Fruit fly (Drosophila melanogaster) whole organism, embryonic: ENCODE data around the gene CG8907.
A peak's percentile ranks its signal among the peaks of the same experiment; 100 is the strongest.

Experiments
- ATbp ChIP-seq: fragments of 200-800 bp; sonication (Bioruptor generic); optimal IDR thresholded peaks from 2 replicates; lab custom pipeline; 2017; ENCODE audit warnings: missing biosample characterization, mild to moderate bottlenecking, missing genetic modification characterization, missing genetic modification reagents
- Atf3 ChIP-seq: fragments of 200-800 bp; sonication (Bioruptor generic); optimal IDR thresholded peaks from 3 replicates; lab custom pipeline; 2016; ENCODE audit warnings: missing biosample characterization, missing genetic modification characterization
- Bteb2 ChIP-seq: fragments of 200-800 bp; sonication (Bioruptor generic); optimal IDR thresholded peaks from 2 replicates; lab custom pipeline; 2016; ENCODE audit warnings: missing biosample characterization, missing genetic modification characterization
- CG10267 ChIP-seq: fragments of 200-800 bp; sonication (Bioruptor generic); optimal IDR thresholded peaks from 2 replicates; lab custom pipeline; 2018; ENCODE audit warnings: missing biosample characterization, mild to moderate bottlenecking, missing genetic modification characterization, moderate library complexity
- CG10543 ChIP-seq: fragments of 200-800 bp; sonication (Bioruptor generic); optimal IDR thresholded peaks from 3 replicates; lab custom pipeline; 2017; ENCODE audit warnings: missing biosample characterization, mild to moderate bottlenecking, missing genetic modification characterization, moderate library complexity
- CG10654 ChIP-seq: fragments of 200-800 bp; sonication (Bioruptor generic); optimal IDR thresholded peaks from 2 replicates; lab custom pipeline; 2016; ENCODE audit warnings: missing biosample characterization, missing genetic modification characterization
- CG10979 ChIP-seq: fragments of 200-800 bp; sonication (Bioruptor generic); optimal IDR thresholded peaks from 2 replicates; lab custom pipeline; 2018; ENCODE audit warnings: missing biosample characterization, mild to moderate bottlenecking, missing genetic modification characterization, moderate library complexity
- CG11560 ChIP-seq: fragments of 200-800 bp; sonication (Bioruptor generic); IDR thresholded peaks from 3 replicates; pipeline ENCODE4 v1.3.6; 2022; ENCODE audit warnings: missing biosample characterization, missing genetic modification characterization
- CG13296 ChIP-seq: fragments of 200-800 bp; sonication (Bioruptor generic); optimal IDR thresholded peaks from 3 replicates; lab custom pipeline; 2018; ENCODE audit warnings: missing biosample characterization, mild to moderate bottlenecking, missing genetic modification characterization
- CG13894 ChIP-seq: fragments of 200-800 bp; sonication (Bioruptor generic); optimal IDR thresholded peaks from 3 replicates; lab custom pipeline; 2018; ENCODE audit warnings: missing biosample characterization, mild to moderate bottlenecking, missing genetic modification characterization, moderate library complexity
- CG14050 ChIP-seq: fragments of 200-800 bp; sonication (Bioruptor generic); IDR thresholded peaks from 3 replicates; pipeline ENCODE4 v1.3.6; 2022; ENCODE audit warnings: missing biosample characterization, missing genetic modification characterization
- CG14441 ChIP-seq: fragments of 200-800 bp; sonication (Bioruptor generic); IDR thresholded peaks from 2 replicates; pipeline ENCODE4 v1.3.6; 2022; ENCODE audit warnings: missing biosample characterization, missing genetic modification characterization
- CG1529 ChIP-seq: fragments of 200-800 bp; sonication (Bioruptor generic); optimal IDR thresholded peaks from 3 replicates; lab custom pipeline; 2018; ENCODE audit warnings: missing biosample characterization, missing genetic modification characterization
- CG1602 ChIP-seq: fragments of 200-800 bp; sonication (Bioruptor generic); optimal IDR thresholded peaks from 3 replicates; lab custom pipeline; 2016; ENCODE audit warnings: missing biosample characterization, missing genetic modification characterization
- CG17829 ChIP-seq: fragments of 200-800 bp; optimal IDR thresholded peaks from 2 replicates; lab custom pipeline; 2019; ENCODE audit warnings: missing biosample characterization, mild to moderate bottlenecking, missing genetic modification characterization, moderate library complexity
- CG18011 ChIP-seq: fragments of 200-800 bp; sonication (Bioruptor generic); optimal IDR thresholded peaks from 2 replicates; lab custom pipeline; 2017; ENCODE audit warnings: missing biosample characterization, missing genetic modification characterization, mild to moderate bottlenecking, moderate library complexity, missing genotype
- CG18599 ChIP-seq: fragments of 200-800 bp; sonication (Bioruptor generic); optimal IDR thresholded peaks from 3 replicates; lab custom pipeline; 2017; ENCODE audit warnings: missing biosample characterization, missing genetic modification characterization, mild to moderate bottlenecking, moderate library complexity, missing genetic modification reagents
- CG2129 ChIP-seq: fragments of 200-800 bp; sonication (Bioruptor generic); IDR thresholded peaks from 2 replicates; pipeline ENCODE4 v1.3.6; 2022; ENCODE audit warnings: missing biosample characterization, missing genetic modification characterization; ENCODE audit not compliant: partially characterized antibody
- CG33213 ChIP-seq: fragments of 200-800 bp; sonication (Bioruptor generic); optimal IDR thresholded peaks from 3 replicates; lab custom pipeline; 2016; ENCODE audit warnings: missing biosample characterization, missing genetic modification characterization
- CG3995 ChIP-seq: fragments of 200-800 bp; sonication (Bioruptor generic); optimal IDR thresholded peaks from 3 replicates; lab custom pipeline; 2016; ENCODE audit warnings: missing biosample characterization, missing genetic modification characterization
- CG4282 ChIP-seq: fragments of 200-800 bp; sonication (Bioruptor generic); optimal IDR thresholded peaks from 2 replicates; lab custom pipeline; 2016; ENCODE audit warnings: missing biosample characterization, missing genetic modification characterization
- CG4328 ChIP-seq: fragments of 200-800 bp; sonication (Bioruptor generic); optimal IDR thresholded peaks from 3 replicates; lab custom pipeline; 2017; ENCODE audit warnings: missing biosample characterization, missing genetic modification reagents, missing genetic modification characterization
- CG6683 ChIP-seq: fragments of 200-800 bp; sonication (Bioruptor generic); optimal IDR thresholded peaks from 2 replicates; lab custom pipeline; 2017; ENCODE audit warnings: missing biosample characterization, mild to moderate bottlenecking, missing genetic modification characterization, missing genetic modification reagents
- CG6813 ChIP-seq: fragments of 200-800 bp; sonication (Bioruptor generic); optimal IDR thresholded peaks from 2 replicates; lab custom pipeline; 2017; ENCODE audit warnings: missing biosample characterization, missing genetic modification characterization, mild to moderate bottlenecking, moderate library complexity, missing genetic modification reagents
- CG7963 ChIP-seq: fragments of 200-800 bp; sonication (Bioruptor generic); IDR thresholded peaks from 3 replicates; pipeline ENCODE4 v1.3.6; 2022; ENCODE audit warnings: missing biosample characterization, missing genetic modification characterization; ENCODE audit not compliant: partially characterized antibody
- CG8359 ChIP-seq: fragments of 200-800 bp; sonication (Bioruptor generic); optimal IDR thresholded peaks from 2 replicates; lab custom pipeline; 2017; ENCODE audit warnings: missing biosample characterization, mild to moderate bottlenecking, missing genetic modification characterization, borderline replicate concordance
- Drgx ChIP-seq: fragments of 200-800 bp; sonication (Bioruptor generic); IDR thresholded peaks from 2 replicates; pipeline ENCODE4 v1.3.6; 2022; ENCODE audit warnings: missing biosample characterization, missing genetic modification characterization
- Hr3 ChIP-seq: fragments of 200-800 bp; sonication (Bioruptor generic); optimal IDR thresholded peaks from 3 replicates; lab custom pipeline; 2016; ENCODE audit warnings: missing biosample characterization, missing genetic modification characterization
- MBD-R2 ChIP-seq: fragments of 200-800 bp; sonication (Bioruptor generic); IDR thresholded peaks from 2 replicates; pipeline ENCODE4 v1.3.6; 2022; ENCODE audit warnings: missing biosample characterization, missing genetic modification characterization
- Med ChIP-seq: fragments of 200-800 bp; sonication (Bioruptor generic); peaks from one replicate; lab custom pipeline; 2016; ENCODE audit warnings: missing biosample characterization, missing genetic modification characterization, mild to moderate bottlenecking, inconsistent platforms, moderate library complexity
- Oli ChIP-seq: fragments of 200-800 bp; sonication (Bioruptor generic); optimal IDR thresholded peaks from 2 replicates; lab custom pipeline; 2018; ENCODE audit warnings: missing biosample characterization, mild to moderate bottlenecking, missing genetic modification characterization, moderate library complexity
- Rx ChIP-seq: fragments of 200-800 bp; sonication (Bioruptor generic); IDR thresholded peaks from 2 replicates; pipeline ENCODE4 v1.3.6; 2022; ENCODE audit warnings: missing biosample characterization, missing genetic modification characterization
- Ssrp ChIP-seq: fragments of 200-800 bp; sonication (Bioruptor generic); optimal IDR thresholded peaks from 2 replicates; lab custom pipeline; 2018; ENCODE audit warnings: missing biosample characterization, mild to moderate bottlenecking, missing genetic modification characterization, moderate library complexity
- cad ChIP-seq: fragments of >200 bp; optimal IDR thresholded peaks from 2 replicates; lab custom pipeline; 2017; ENCODE audit warnings: missing biosample characterization, missing genetic modification characterization
- chinmo ChIP-seq: fragments of 200-800 bp; sonication (Bioruptor generic); IDR thresholded peaks from 4 replicates; pipeline ENCODE4 v1.3.6; 2022; ENCODE audit warnings: missing biosample characterization, missing genetic modification characterization; ENCODE audit not compliant: partially characterized antibody
- crol ChIP-seq: fragments of 200-800 bp; sonication (Bioruptor generic); IDR thresholded peaks from 2 replicates; pipeline ENCODE4 v1.3.6; 2022; ENCODE audit warnings: missing biosample characterization, missing genetic modification characterization
- eve ChIP-seq, 2 experiments: fragments of >200 bp; optimal IDR thresholded peaks; 2 replicates each; lab custom pipeline; 2017; ENCODE audit warnings: missing biosample characterization in 2 of 2, missing genetic modification characterization in 2 of 2
- fd3F ChIP-seq: fragments of 200-800 bp; sonication (Bioruptor generic); optimal IDR thresholded peaks from 2 replicates; lab custom pipeline; 2018; ENCODE audit warnings: missing biosample characterization, mild to moderate bottlenecking, missing genetic modification characterization, moderate library complexity
- fd64A ChIP-seq: fragments of 200-800 bp; sonication (Bioruptor generic); optimal IDR thresholded peaks from 3 replicates; lab custom pipeline; 2018; ENCODE audit warnings: missing biosample characterization, mild to moderate bottlenecking, missing genetic modification characterization
- fu2 ChIP-seq: fragments of 200-800 bp; sonication (Bioruptor generic); optimal IDR thresholded peaks from 2 replicates; lab custom pipeline; 2016; ENCODE audit warnings: missing biosample characterization, missing genetic modification characterization
- nerfin-2 ChIP-seq: fragments of 200-800 bp; sonication (Bioruptor generic); IDR thresholded peaks from 2 replicates; pipeline ENCODE4 v1.3.6; 2022; ENCODE audit warnings: missing biosample characterization, missing genetic modification characterization; ENCODE audit not compliant: partially characterized antibody
- sisA ChIP-seq: fragments of 200-800 bp; sonication (Bioruptor generic); IDR thresholded peaks from 2 replicates; pipeline ENCODE4 v1.3.6; 2022; ENCODE audit warnings: missing biosample characterization, missing genetic modification characterization
- tap ChIP-seq: fragments of 200-800 bp; optimal IDR thresholded peaks from 3 replicates; lab custom pipeline; 2019; ENCODE audit warnings: missing biosample characterization, mild to moderate bottlenecking, missing genetic modification characterization, moderate library complexity
- tio ChIP-seq: fragments of 200-800 bp; sonication (Bioruptor generic); optimal IDR thresholded peaks from 2 replicates; lab custom pipeline; 2017; ENCODE audit warnings: missing biosample characterization, missing genetic modification characterization, inconsistent platforms
- trem ChIP-seq: fragments of 200-800 bp; optimal IDR thresholded peaks from 3 replicates; lab custom pipeline; 2019; ENCODE audit warnings: missing biosample characterization, mild to moderate bottlenecking, missing genetic modification characterization, moderate library complexity
- unc-4 ChIP-seq: fragments of 200-800 bp; sonication (Bioruptor generic); IDR thresholded peaks from 2 replicates; pipeline ENCODE4 v1.3.6; 2022; ENCODE audit warnings: missing biosample characterization, missing genetic modification characterization; ENCODE audit not compliant: partially characterized antibody
- zen2 ChIP-seq: fragments of 200-800 bp; sonication (Bioruptor generic); IDR thresholded peaks from 3 replicates; pipeline ENCODE4 v1.3.6; 2022; ENCODE audit warnings: missing biosample characterization, missing genetic modification characterization; ENCODE audit not compliant: partially characterized antibody
- zfh1 ChIP-seq: fragments of 200-800 bp; sonication (Bioruptor generic); IDR thresholded peaks from 3 replicates; pipeline ENCODE4 v1.3.6; 2022; ENCODE audit warnings: missing biosample characterization, missing genetic modification characterization

The CG8907 gene

DNA sequence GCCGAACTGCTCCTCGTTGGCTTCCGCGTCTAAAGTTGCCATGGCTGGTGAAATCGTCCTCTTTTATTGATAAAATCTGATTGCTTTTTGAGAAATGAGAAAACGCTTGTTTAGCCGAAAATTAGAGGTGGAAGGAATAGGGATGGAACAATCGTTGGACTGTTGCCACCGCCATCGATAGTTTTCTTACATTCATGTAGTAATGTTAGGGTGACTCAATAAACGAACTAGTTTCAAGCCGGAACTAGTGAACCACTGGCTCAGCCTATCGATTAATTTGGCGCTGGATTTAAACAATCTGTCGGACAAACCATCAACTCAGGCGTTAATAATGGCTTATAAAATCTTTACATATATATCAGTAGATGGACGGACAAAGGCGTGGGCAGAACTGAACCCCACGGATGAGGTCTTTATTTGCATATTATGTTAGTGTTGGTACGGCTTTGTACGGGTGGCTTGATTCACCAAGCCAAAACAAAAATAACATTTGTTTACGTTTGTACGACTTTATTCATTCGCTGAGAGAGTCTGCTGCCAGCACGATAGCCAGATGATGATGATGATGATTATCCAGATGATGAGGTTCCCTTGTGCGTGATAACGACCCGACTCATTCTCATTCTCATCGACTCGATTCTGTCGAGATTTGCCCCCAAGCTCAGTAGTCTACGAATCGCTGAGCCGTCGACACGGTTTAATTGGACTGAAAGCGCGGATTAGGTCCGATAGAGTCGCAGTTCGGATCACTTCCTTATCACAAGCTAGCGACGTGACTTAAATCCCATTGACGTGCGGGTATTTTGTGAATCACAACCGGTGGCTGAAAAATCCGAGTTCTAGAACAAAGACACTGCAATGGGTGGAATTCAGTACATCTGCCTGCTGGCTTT is 5.6 kb upstream of the CG8907 start, which contains the start of the genes Sf3a1 and Irc (continued):
- TF ChIP-seq Ssrp, result no peak
- peak; percentile 21 for TF ChIP-seq CG4282
- no peak for TF ChIP-seq eve (GFP tag; optimal IDR thresholded peaks at IDR 0.05; lab: Kevin White, UChicago)
- no peak for TF ChIP-seq CG10654 (GFP tag; lab: Kevin White, UChicago)
- no peak for TF ChIP-seq Atf3
- peak; percentile 20; the same call in 1 of the 2 replicates for TF ChIP-seq Drgx (GFP tag; lab: Robert Waterston, UW)
- no peak for TF ChIP-seq fd3F
- no peak for TF ChIP-seq zfh1 (GFP tag; lab: Robert Waterston, UW)
- peak; percentile 96 for TF ChIP-seq chinmo (GFP tag; lab: Robert Waterston, UW)
- no peak for TF ChIP-seq ATbp
- peak; percentile 90 for TF ChIP-seq CG7963 (GFP tag; lab: Robert Waterston, UW)
- TF ChIP-seq CG1602 (GFP tag; lab: Kevin White, UChicago), result no peak
- TF ChIP-seq CG18599 (GFP tag; lab: Kevin White, UChicago), result no peak
- no peak for TF ChIP-seq CG8359 (GFP tag; lab: Kevin White, UChicago)
- TF ChIP-seq CG11560 (tag; lab: Robert Waterston, UW), result no peak
- no peak for TF ChIP-seq fd64A (GFP tag; lab: Kevin White, UChicago)
- TF ChIP-seq nerfin-2, result peak; percentile 91
- no peak for TF ChIP-seq CG10979 (tag; lab: Kevin White, UChicago)
- TF ChIP-seq CG10267 (tag; lab: Kevin White, UChicago), result peak; percentile 42
- peak; percentile 42 for TF ChIP-seq CG13894 (tag; lab: Kevin White, UChicago)
- TF ChIP-seq zen2, result peak; percentile 95
- TF ChIP-seq Med (GFP tag; lab: Kevin White, UChicago), result peak; percentile 90
- TF ChIP-seq fu2 (GFP tag; lab: Kevin White, UChicago), result no peak
- peak; percentile 43 for TF ChIP-seq CG17829 (tag; lab: Kevin White, UChicago)
- TF ChIP-seq Hr3 (GFP tag; lab: Kevin White, UChicago), result no peak
- TF ChIP-seq CG6813 (GFP tag; lab: Kevin White, UChicago), result no peak
- no peak for TF ChIP-seq tio (GFP tag; lab: Kevin White, UChicago)
- no peak for TF ChIP-seq Bteb2
- no peak for TF ChIP-seq CG6683 (GFP tag; lab: Kevin White, UChicago)
- TF ChIP-seq tap (tag; lab: Kevin White, UChicago), result no peak
- TF ChIP-seq CG13296 (GFP tag; lab: Kevin White, UChicago), result no peak
- no peak for TF ChIP-seq CG4328 (GFP tag; lab: Kevin White, UChicago)
- TF ChIP-seq CG14050, result no peak
- no peak for TF ChIP-seq sisA
- TF ChIP-seq CG2129 (GFP tag; lab: Robert Waterston, UW), result peak; percentile 86
- TF ChIP-seq MBD-R2 (GFP tag; lab: Robert Waterston, UW), result peak; percentile 93
- TF ChIP-seq CG14441, result no peak
- peak; percentile 86 for TF ChIP-seq CG3995 (GFP tag; lab: Kevin White, UChicago)
- peak; percentile 62 for TF ChIP-seq CG33213 (GFP tag; lab: Kevin White, UChicago)
- no peak for TF ChIP-seq Rx
- TF ChIP-seq CG1529, result no peak
- peak; percentile 96 for TF ChIP-seq unc-4 (GFP tag; lab: Robert Waterston, UW)
- no peak for TF ChIP-seq CG18011 (GFP tag; lab: Kevin White, UChicago)
- no peak for TF ChIP-seq crol
- TF ChIP-seq cad (GFP tag; lab: Kevin White, UChicago), result no peak
- no peak for TF ChIP-seq Oli (tag; lab: Kevin White, UChicago)
- TF ChIP-seq CG10543 (GFP tag; lab: Kevin White, UChicago), result peak; percentile 78
- TF ChIP-seq trem (tag; lab: Kevin White, UChicago), result peak; percentile 75
